Fruit fly (Drosophila melanogaster): ENCODE measurements around the gene Tsen34.

Gene Tsen34

DNA sequence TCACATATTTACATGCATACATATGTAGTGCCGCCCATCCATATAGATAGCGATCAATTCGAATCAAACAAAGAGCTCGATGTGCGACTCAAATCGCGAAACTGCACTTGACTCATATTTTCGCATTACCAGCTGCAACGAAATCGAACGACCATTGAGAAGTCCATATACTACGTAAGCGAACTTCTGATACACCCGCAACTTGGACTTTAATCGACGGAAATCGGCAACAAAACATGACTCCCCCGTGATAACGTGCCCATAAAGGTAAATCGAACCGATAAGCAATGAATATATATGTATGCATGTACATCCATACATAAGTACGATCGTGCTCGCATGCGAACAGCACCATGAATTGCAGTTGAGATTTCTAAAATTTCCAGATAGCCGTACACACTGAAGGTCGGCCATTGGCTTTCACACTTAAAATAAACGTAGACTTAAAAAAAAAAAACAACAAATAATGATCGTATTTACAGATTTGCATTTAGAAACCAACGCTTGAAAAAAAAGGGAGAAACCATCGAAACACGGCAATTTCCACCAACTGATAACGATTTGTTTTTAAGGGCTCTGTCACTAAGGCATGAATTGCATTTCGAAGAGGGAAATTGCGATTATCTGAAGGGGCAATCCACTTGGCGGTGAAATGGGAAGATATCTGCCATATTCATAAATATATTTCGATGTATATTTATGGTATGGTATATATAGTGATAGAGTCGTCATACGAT is 21.1 kb upstream of the Tsen34 start:
- TF ChIP-seq CG8478 (optimal IDR thresholded peaks at IDR 0.05) (no peak), CTCF (optimal IDR thresholded peaks at IDR 0.05) (no peak)

dm6 chr3L:14781863-14782218 is 20.2 kb upstream of the Tsen34 start:
- TF ChIP-seq CG8478 (optimal IDR thresholded peaks at IDR 0.05) (no peak), CTCF (optimal IDR thresholded peaks at IDR 0.05) (no peak)

DNA sequence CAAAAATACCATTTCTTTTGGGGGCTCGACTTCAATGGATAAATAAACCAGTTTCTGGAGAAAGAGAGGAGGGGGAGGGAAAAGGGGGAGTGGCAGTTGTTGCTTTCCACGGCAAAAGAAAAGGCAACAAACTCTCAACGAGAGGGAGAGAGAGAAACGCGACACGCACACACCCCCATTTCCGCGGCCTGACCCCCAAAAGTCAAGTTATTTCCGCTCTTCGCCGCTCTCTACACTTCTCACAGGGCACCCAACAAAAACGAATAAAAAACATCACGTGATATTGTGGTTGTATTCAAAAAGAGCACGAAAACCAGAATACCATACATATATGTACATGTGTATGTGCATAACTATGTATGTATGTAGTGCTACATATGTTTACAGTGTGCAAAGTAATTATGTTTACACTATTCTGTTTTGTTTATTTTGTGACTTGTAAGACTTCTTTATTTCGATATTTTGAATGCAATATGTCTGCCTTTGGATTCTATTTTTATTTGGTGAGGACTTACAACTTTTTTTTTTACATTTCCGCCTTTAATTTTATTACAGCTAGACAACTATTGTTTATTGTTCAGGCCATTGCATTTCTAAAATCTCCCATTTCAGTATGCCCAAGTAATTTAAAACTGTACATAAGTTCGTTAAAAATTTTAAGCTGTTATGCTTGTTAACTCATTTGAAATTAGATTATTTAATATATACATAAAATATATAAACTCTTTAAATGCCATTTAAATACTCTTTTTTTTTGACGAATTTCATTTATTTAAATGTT is 19.6 kb upstream of the Tsen34 start:
- TF ChIP-seq CG8478 (optimal IDR thresholded peaks at IDR 0.05), result no peak
- no peak for TF ChIP-seq CTCF (optimal IDR thresholded peaks at IDR 0.05)

DNA sequence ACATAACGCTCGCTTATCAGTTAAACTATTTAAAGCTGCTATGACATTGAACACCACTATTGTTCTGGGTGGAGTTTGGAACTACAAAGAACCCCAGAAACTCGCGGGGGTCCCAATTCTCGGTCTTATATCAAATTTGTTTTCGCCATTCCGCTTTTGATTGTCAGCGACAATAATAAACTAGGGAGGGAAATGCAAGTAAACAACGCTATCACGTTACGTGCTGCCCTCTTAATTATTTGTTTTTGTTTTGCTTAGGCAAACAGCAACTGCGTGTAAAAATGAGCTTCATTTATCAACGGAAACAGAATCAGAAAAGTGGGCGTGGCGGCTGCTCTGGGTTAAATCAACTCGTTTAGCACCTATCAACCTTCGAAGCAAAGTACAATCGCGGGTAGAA is 18.5 kb upstream of the Tsen34 start:
- TF ChIP-seq CG8478 (optimal IDR thresholded peaks at IDR 0.05) (no peak), CTCF (optimal IDR thresholded peaks at IDR 0.05) (no peak)

DNA sequence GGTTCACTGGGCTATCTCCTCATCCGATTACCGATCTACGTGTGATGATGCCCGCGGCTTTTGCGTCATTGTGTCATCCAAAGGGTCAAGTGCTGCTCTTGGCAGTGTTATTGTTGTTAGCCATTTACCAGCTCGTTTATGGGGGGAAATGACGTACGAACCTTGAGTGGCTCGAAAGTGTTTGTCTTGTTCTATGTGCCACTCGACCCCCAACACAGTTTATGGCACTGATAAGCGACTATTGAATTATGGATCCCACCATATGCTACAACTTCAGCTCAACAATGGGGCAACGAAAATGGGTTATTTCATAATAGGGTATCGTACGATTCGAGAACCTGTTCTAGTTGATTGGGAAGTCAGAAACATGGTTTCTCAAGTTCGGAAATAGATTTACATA is 17.6 kb upstream of the Tsen34 start:
- TF ChIP-seq CTCF (optimal IDR thresholded peaks at IDR 0.05) (no peak), CG8478 (optimal IDR thresholded peaks at IDR 0.05) (no peak)

dm6 chr3L:14775711-14776660 is 14.3 kb upstream of the Tsen34 start, which contains the start of gene mop:
Gene mop, minus strand, starts transcription at chr3L:14776129.
- TF ChIP-seq CTCF (optimal IDR thresholded peaks at IDR 0.05) (no peak), CG8478 (optimal IDR thresholded peaks at IDR 0.05) (no peak)

DNA sequence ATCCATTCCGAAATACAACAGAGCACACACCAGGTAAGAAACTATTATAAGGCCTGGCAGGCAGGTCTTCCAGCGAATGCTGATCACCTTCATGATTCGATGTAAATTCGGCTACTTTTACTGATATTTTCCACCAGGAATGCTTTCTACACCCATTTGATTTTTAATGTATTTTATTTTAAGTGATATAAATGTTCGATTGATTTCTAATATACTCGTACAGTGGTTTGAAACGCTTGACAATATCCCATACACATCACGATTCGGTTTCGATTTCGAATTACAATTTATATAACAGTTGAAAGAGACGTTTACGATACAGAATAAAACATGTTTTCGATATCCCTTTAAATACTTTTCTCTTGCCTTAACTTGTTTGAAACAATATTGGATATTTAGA is 7.5 kb upstream of the Tsen34 start, which contains the start of gene Mgat4b:
Mgat4b (minus strand) TSS at position 101 of the 400 bp plus-strand sequence.
- TF ChIP-seq CG8478 (optimal IDR thresholded peaks at IDR 0.05) (no peak), CTCF (optimal IDR thresholded peaks at IDR 0.05) (no peak)

DNA sequence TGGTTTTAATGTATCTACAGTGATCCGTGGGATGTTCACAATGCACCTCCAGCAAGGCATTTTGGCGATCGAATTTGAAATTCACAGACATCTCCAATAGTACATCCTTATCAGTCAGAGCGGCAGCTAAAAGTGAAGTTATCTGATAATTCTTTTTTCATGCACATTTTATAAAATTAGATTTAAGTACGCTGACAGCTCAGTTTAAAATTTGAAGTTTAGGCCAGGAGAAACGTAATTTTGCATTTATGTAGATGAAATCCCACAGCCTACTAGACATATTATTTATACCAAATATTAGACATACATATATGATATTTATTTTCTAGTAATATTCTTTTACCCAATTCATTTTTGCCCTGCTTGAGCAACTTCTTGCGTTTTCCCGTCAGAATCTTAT is 695 bp downstream of the Tsen34 start, which contains the start of gene Trl:
Trl (minus strand) TSS at position 101 of the 400 bp plus-strand sequence.
- TF ChIP-seq CTCF (optimal IDR thresholded peaks at IDR 0.05) (no peak), CG8478 (optimal IDR thresholded peaks at IDR 0.05) (no peak)

- TF ChIP-seq CTCF (optimal IDR thresholded peaks at IDR 0.05), result no peak
- TF ChIP-seq CG8478 (optimal IDR thresholded peaks at IDR 0.05), result no peak
Measured at dm6 chr3L:14759984-14760626, 1.5 kb downstream of the Tsen34 start.

dm6 chr3L:14759097-14759795 is 2.4 kb downstream of the Tsen34 start:
- no peak for TF ChIP-seq CTCF (optimal IDR thresholded peaks at IDR 0.05)
- TF ChIP-seq CG8478 (optimal IDR thresholded peaks at IDR 0.05), result no peak

DNA sequence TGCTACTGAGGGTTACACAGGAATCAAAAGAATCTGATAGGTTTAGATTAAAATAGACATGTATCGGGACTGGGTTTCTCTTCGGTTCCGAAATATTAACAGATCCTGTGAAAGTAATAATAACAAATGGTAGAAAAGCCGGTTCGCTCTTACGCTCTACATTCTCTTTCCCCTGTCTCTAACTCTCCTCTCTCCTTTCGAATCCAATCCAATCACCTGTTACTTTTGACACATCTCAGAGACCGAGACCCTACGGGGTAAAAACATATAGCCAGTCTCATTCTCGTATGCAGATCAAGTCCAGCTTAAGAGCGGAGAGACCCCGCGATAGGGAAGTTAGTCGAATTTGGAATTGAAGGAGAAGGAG is 2.9 kb downstream of the Tsen34 start:
- TF ChIP-seq CG8478 (optimal IDR thresholded peaks at IDR 0.05) (no peak), CTCF (optimal IDR thresholded peaks at IDR 0.05) (no peak)

DNA sequence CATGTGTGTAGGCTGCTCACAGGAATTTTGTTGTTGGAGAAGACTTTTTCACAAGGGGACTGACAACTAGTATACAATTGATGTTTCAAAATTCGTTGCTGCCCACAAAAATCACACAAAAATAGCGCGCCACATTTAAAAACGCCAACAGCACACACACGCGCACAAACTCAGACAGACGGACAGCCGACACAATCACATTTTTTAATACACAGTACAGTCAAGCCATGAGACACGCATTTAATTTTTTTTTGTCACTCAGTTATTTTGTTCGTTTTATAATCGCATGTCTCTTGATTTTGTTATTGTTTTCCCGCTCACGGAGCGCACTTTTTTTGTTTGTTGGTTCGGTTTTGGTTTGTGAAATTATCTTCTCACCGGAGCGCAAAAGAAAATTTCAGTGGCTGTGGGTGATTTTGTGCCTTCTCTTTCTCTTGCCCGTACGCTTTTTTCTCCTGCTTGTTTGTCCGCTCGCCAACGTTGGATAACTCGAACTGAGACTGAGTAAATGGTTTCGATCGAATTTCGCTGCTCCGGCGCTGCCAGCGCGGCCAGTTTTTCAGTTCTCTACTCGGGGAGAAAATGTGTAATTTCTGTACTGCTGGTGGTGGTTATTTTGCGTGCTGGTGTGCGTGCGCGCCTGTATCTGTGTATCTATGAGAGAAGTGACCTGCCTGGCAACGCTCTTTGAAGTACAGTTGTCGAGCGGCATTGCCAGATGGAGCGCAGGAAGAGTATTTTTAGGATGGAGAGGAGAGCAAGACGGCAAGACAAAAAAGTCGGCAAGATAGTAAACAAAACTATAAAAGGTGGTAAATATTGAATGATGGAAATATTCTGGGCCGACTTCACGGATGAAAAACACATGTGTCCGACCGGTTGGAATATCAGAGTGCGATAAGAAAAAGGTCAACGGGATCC is 3.9 kb downstream of the Tsen34 start, which contains the start of gene CG42507:
CG42507 (minus strand) TSS at position 499 of the 921 bp plus-strand sequence.
- no peak for TF ChIP-seq CTCF (optimal IDR thresholded peaks at IDR 0.05)
- TF ChIP-seq CG8478 (optimal IDR thresholded peaks at IDR 0.05), result no peak

All from S2 (cell line).